Worm (Caenorhabditis elegans) whole organism, L4 larva: ENCODE results near the gene gpa-4.
A peak's percentile ranks its signal among the peaks of the same experiment; 100 is the strongest.

ENCODE experiments used
- D1046.2 ChIP-seq: fragments of 200-800 bp; sonication (Bioruptor generic); IDR thresholded peaks from 2 replicates; pipeline ENCODE4 v1.3.6; 2022; ENCODE audit warnings: missing genetic modification characterization, missing compliant biosample characterization
- F44E2.7 ChIP-seq: fragments of 200-800 bp; sonication (Bioruptor generic); IDR thresholded peaks from 2 replicates; pipeline ENCODE4 v2.1.2; 2022; ENCODE audit warnings: missing genetic modification characterization, missing compliant biosample characterization
- R02D3.7 ChIP-seq: fragments of 150-350 bp; sonication (generic microtip); optimal IDR thresholded peaks from 3 replicates; lab custom pipeline; 2014; ENCODE audit warnings: missing biosample characterization, missing genetic modification characterization
- T20F7.1 ChIP-seq: fragments of 200-800 bp; sonication (Bioruptor generic); optimal IDR thresholded peaks from 2 replicates; lab custom pipeline; 2018; ENCODE audit warnings: mild to moderate bottlenecking, missing genetic modification characterization, missing compliant biosample characterization
- Y48G9A.11 ChIP-seq: fragments of 200-800 bp; sonication (Bioruptor generic); IDR thresholded peaks from 2 replicates; pipeline ENCODE4 v1.3.6; 2022; ENCODE audit warnings: missing genetic modification reagents, missing genetic modification characterization, missing compliant biosample characterization
- ZK337.2 ChIP-seq: fragments of 200-800 bp; sonication (Bioruptor generic); IDR thresholded peaks from 2 replicates; pipeline ENCODE4 v1.3.6; 2022; ENCODE audit warnings: missing genetic modification reagents, missing genetic modification characterization, missing compliant biosample characterization
- aha-1 ChIP-seq: fragments of 150-350 bp; peaks from one replicate; lab custom pipeline; 2014; ENCODE audit warnings: missing biosample characterization, missing genetic modification characterization
- ama-1 ChIP-seq: fragments of 150-350 bp; optimal IDR thresholded peaks from 2 replicates; lab custom pipeline; 2014; ENCODE audit warnings: inconsistent platforms, mixed read lengths
- ceh-20 ChIP-seq: fragments of 200-800 bp; sonication (Bioruptor generic); IDR thresholded peaks from 2 replicates; pipeline ENCODE4 v1.3.6; 2022; ENCODE audit warnings: missing genetic modification reagents, missing genetic modification characterization, missing compliant biosample characterization
- ceh-62 ChIP-seq: sonication (generic microtip); optimal IDR thresholded peaks from 2 replicates; lab custom pipeline; 2017; ENCODE audit warnings: missing biosample characterization, missing genetic modification characterization
- ceh-82 ChIP-seq: sonication (generic microtip); optimal IDR thresholded peaks from 2 replicates; lab custom pipeline; 2017; ENCODE audit warnings: missing biosample characterization, missing genetic modification characterization
- daf-12 ChIP-seq: fragments of 150-350 bp; optimal IDR thresholded peaks from 2 replicates; lab custom pipeline; 2014; ENCODE audit warnings: missing biosample characterization, missing genetic modification reagents, missing genetic modification characterization
- daf-16 ChIP-seq, 3 experiments: sonication (generic microtip); optimal IDR thresholded peaks; 2 replicates each; lab custom pipeline; 2016 to 2017; ENCODE audit warnings: missing genetic modification characterization in 3 of 3, missing genetic modification reagents in 3 of 3, mild to moderate bottlenecking in 2 of 3, missing compliant biosample characterization in 2 of 3, missing biosample characterization in 1 of 3, moderate library complexity in 1 of 3
- dmd-6 ChIP-seq: fragments of 200-800 bp; sonication (Bioruptor generic); IDR thresholded peaks from 2 replicates; pipeline ENCODE4 v1.3.6; 2022; ENCODE audit warnings: missing genetic modification reagents, missing genetic modification characterization, missing compliant biosample characterization
- dmd-8 ChIP-seq: fragments of 200-800 bp; sonication (Bioruptor generic); IDR thresholded peaks from 2 replicates; pipeline ENCODE4 v1.3.6; 2022; ENCODE audit warnings: missing genetic modification characterization, missing compliant biosample characterization
- dpl-1 ChIP-seq: fragments of 150-350 bp; optimal IDR thresholded peaks from 2 replicates; lab custom pipeline; 2014; ENCODE audit warnings: missing biosample characterization, missing genetic modification reagents, missing genetic modification characterization
- duxl-1 ChIP-seq: sonication (generic microtip); optimal IDR thresholded peaks from 2 replicates; lab custom pipeline; 2016; ENCODE audit warnings: mild to moderate bottlenecking, missing genetic modification characterization, moderate library complexity, missing compliant biosample characterization; ENCODE audit not compliant: poor library complexity
- egl-43 ChIP-seq: fragments of 200-800 bp; sonication (Bioruptor generic); IDR thresholded peaks from 2 replicates; pipeline ENCODE4 v1.3.6; 2022; ENCODE audit warnings: missing genetic modification reagents, missing genetic modification characterization, missing compliant biosample characterization
- fkh-10 ChIP-seq: fragments of 150-350 bp; optimal IDR thresholded peaks from 2 replicates; lab custom pipeline; 2014; ENCODE audit warnings: missing biosample characterization, missing genetic modification reagents, missing genetic modification characterization
- gei-8 ChIP-seq: fragments of 200-800 bp; sonication (Bioruptor generic); optimal IDR thresholded peaks from 2 replicates; lab custom pipeline; 2018; ENCODE audit warnings: mild to moderate bottlenecking, missing genetic modification characterization, missing compliant biosample characterization
- hif-1 ChIP-seq, 2 experiments: sonication (generic microtip); optimal IDR thresholded peaks; 2 replicates each; lab custom pipeline; 2016 to 2017; ENCODE audit warnings: missing compliant biosample characterization in 2 of 2, missing genetic modification characterization in 2 of 2, missing genetic modification reagents in 2 of 2, missing genotype in 2 of 2, mild to moderate bottlenecking in 1 of 2
- hlh-11 ChIP-seq: fragments of 200-800 bp; sonication (Bioruptor generic); optimal IDR thresholded peaks from 2 replicates; lab custom pipeline; 2018; ENCODE audit warnings: mild to moderate bottlenecking, missing genetic modification characterization, missing compliant biosample characterization
- hlh-30 ChIP-seq: sonication (generic microtip); optimal IDR thresholded peaks from 2 replicates; lab custom pipeline; 2017; ENCODE audit warnings: antibody characterized with exemption, mild to moderate bottlenecking, missing genetic modification characterization, missing compliant biosample characterization; ENCODE audit not compliant: insufficient read depth
- hmg-1.1 ChIP-seq: fragments of 200-800 bp; sonication (Bioruptor generic); IDR thresholded peaks from 2 replicates; pipeline ENCODE4 v1.3.6; 2022; ENCODE audit warnings: missing genetic modification reagents, missing genetic modification characterization, missing compliant biosample characterization
- jun-1 ChIP-seq: fragments of 150-350 bp; optimal IDR thresholded peaks from 2 replicates; lab custom pipeline; 2014; ENCODE audit warnings: missing biosample characterization, missing genetic modification reagents, missing genetic modification characterization
- lin-15B ChIP-seq: fragments of 150-350 bp; sonication (generic microtip); optimal IDR thresholded peaks from 3 replicates; lab custom pipeline; 2014; ENCODE audit warnings: missing biosample characterization, missing genetic modification characterization
- lin-38 ChIP-seq: fragments of 200-800 bp; sonication (Bioruptor generic); IDR thresholded peaks from 2 replicates; pipeline ENCODE4 v1.3.6; 2022; ENCODE audit warnings: missing genetic modification reagents, missing genetic modification characterization, missing compliant biosample characterization
- lsy-2 ChIP-seq, 2 experiments: fragments of 150-350 bp in 1 of 2; sonication (generic microtip) in 1 of 2; optimal IDR thresholded peaks; 2 replicates each; lab custom pipeline; 2014 to 2017; ENCODE audit warnings: missing biosample characterization in 2 of 2, missing genetic modification characterization in 2 of 2
- madf-5 ChIP-seq, 2 experiments: fragments of 200-800 bp; sonication (Bioruptor generic); IDR thresholded peaks; 2 replicates each; pipeline ENCODE4 v1.3.6; 2022; ENCODE audit warnings: missing compliant biosample characterization in 2 of 2, missing genetic modification characterization in 2 of 2
- madf-9 ChIP-seq: fragments of 200-800 bp; sonication (Bioruptor generic); conservative IDR thresholded peaks from 2 replicates; pipeline ENCODE4 v1.3.6; 2022; ENCODE audit warnings: missing genetic modification reagents, missing genetic modification characterization, missing compliant biosample characterization
- mep-1 ChIP-seq: fragments of 150-350 bp; sonication (generic microtip); optimal IDR thresholded peaks from 3 replicates; lab custom pipeline; 2014; ENCODE audit warnings: missing biosample characterization, missing genetic modification characterization
- mes-2 ChIP-seq: sonication (generic microtip); optimal IDR thresholded peaks from 2 replicates; lab custom pipeline; 2016; ENCODE audit warnings: missing genotype, mild to moderate bottlenecking, missing genetic modification characterization, missing compliant biosample characterization; ENCODE audit not compliant: poor library complexity, severe bottlenecking
- mxl-2 ChIP-seq: fragments of 200-800 bp; sonication (Bioruptor generic); conservative IDR thresholded peaks from 2 replicates; pipeline ENCODE4 v1.3.6; 2022; ENCODE audit warnings: missing genetic modification reagents, missing genetic modification characterization, missing compliant biosample characterization
- nhr-102 ChIP-seq: sonication (generic microtip); optimal IDR thresholded peaks from 2 replicates; lab custom pipeline; 2016; ENCODE audit warnings: mild to moderate bottlenecking, missing genetic modification characterization, moderate library complexity, missing compliant biosample characterization
- nhr-11 ChIP-seq: fragments of 150-350 bp; optimal IDR thresholded peaks from 2 replicates; lab custom pipeline; 2014; ENCODE audit warnings: missing biosample characterization, missing genetic modification characterization
- nhr-111 ChIP-seq: fragments of 200-800 bp; sonication (Bioruptor generic); optimal IDR thresholded peaks from 2 replicates; lab custom pipeline; 2018; ENCODE audit warnings: mild to moderate bottlenecking, missing genetic modification characterization, missing compliant biosample characterization
- nhr-25 ChIP-seq: sonication (generic microtip); optimal IDR thresholded peaks from 2 replicates; lab custom pipeline; 2017; ENCODE audit warnings: missing genetic modification characterization, mild to moderate bottlenecking, missing compliant biosample characterization, antibody characterized with exemption, moderate library complexity, borderline replicate concordance; ENCODE audit not compliant: insufficient read depth
- nhr-42 ChIP-seq: fragments of 200-800 bp; sonication (Bioruptor generic); IDR thresholded peaks from 2 replicates; pipeline ENCODE4 v1.3.6; 2022; ENCODE audit warnings: missing genetic modification characterization, missing compliant biosample characterization
- nhr-48 ChIP-seq: sonication (generic microtip); optimal IDR thresholded peaks from 2 replicates; lab custom pipeline; 2016; ENCODE audit warnings: mild to moderate bottlenecking, missing genetic modification characterization, missing compliant biosample characterization
- nhr-6 ChIP-seq: fragments of 150-350 bp; optimal IDR thresholded peaks from 2 replicates; lab custom pipeline; 2014; ENCODE audit warnings: missing biosample characterization, missing genetic modification characterization
- nhr-77 ChIP-seq: fragments of 150-350 bp; optimal IDR thresholded peaks from 2 replicates; lab custom pipeline; 2014; ENCODE audit warnings: missing biosample characterization, missing genetic modification characterization
- pqm-1 ChIP-seq: sonication (generic microtip); optimal IDR thresholded peaks from 2 replicates; lab custom pipeline; 2017; ENCODE audit warnings: missing biosample characterization, missing genetic modification characterization
- saeg-2 ChIP-seq: fragments of 200-800 bp; sonication (Bioruptor generic); IDR thresholded peaks from 2 replicates; pipeline ENCODE4 v1.3.6; 2022; ENCODE audit warnings: missing genetic modification reagents, missing genetic modification characterization, missing compliant biosample characterization
- snpc-1.2 ChIP-seq: fragments of 200-800 bp; sonication (Bioruptor generic); IDR thresholded peaks from 2 replicates; pipeline ENCODE4 v1.3.6; 2022; ENCODE audit warnings: missing genetic modification reagents, missing genetic modification characterization, missing compliant biosample characterization
- spr-3 ChIP-seq: fragments of 200-800 bp; sonication (Bioruptor generic); optimal IDR thresholded peaks from 2 replicates; lab custom pipeline; 2018; ENCODE audit warnings: mild to moderate bottlenecking, missing genetic modification characterization, missing compliant biosample characterization
- unc-62 ChIP-seq, 3 experiments: fragments of 150-350 bp in 1 of 3; sonication (generic microtip); optimal IDR thresholded peaks in 2 of 3; peaks in 1 of 3; 1 replicate in 1 of 3; 2 replicates in 2 of 3; lab custom pipeline; 2014 to 2017; ENCODE audit warnings: missing biosample characterization in 3 of 3, missing genetic modification characterization in 3 of 3, missing genetic modification reagents in 3 of 3, missing genotype in 1 of 3
- zag-1 ChIP-seq: fragments of 150-350 bp; optimal IDR thresholded peaks from 2 replicates; lab custom pipeline; 2014; ENCODE audit warnings: missing biosample characterization, missing genetic modification characterization
- zip-11 ChIP-seq: fragments of 200-800 bp; sonication (Bioruptor generic); IDR thresholded peaks from 2 replicates; pipeline ENCODE4 v1.3.6; 2022; ENCODE audit warnings: missing genetic modification characterization, missing compliant biosample characterization
- ztf-11 ChIP-seq: fragments of 150-350 bp; optimal IDR thresholded peaks from 2 replicates; lab custom pipeline; 2014; ENCODE audit warnings: missing biosample characterization, missing genetic modification characterization
- ztf-7 ChIP-seq: fragments of 150-350 bp; optimal IDR thresholded peaks from 2 replicates; lab custom pipeline; 2014; ENCODE audit warnings: missing biosample characterization, missing genetic modification characterization

The gpa-4 gene

DNA sequence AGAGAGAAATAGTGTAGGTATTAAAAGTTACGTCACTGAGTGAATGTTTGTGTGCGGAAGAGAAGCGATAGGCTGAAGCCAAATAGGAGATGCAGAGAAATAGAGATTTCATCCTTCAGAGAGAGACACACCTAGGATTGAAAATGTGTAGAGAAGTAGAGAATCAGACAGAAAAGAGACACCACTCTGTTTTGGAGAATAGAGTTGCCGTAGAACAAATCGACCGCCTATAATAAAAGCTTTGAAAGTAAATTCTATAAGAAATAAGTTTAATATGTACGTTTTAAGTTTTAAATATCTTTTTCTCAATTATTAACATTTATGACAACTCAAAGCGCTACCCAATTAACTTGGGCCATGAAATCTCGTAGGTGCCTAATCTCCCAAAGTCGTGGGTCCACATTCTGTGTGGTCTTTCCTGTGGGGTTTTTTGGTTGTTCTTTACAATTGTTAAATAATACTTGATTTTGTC lies 9.0 kb downstream of the gpa-4 start, which contains the start of gene T07A9.12 (continued):
- TF ChIP-seq lsy-2 (tag; optimal IDR thresholded peaks at IDR 0.05; lab: Kevin White, UChicago) = peak; percentile 37 to 79
- peak in 1 of 2 experiments; percentile 78 for TF ChIP-seq hif-1 (tag; optimal IDR thresholded peaks at IDR 0.05; lab: Kevin White, UChicago)
- TF ChIP-seq ZK337.2 = no peak
- TF ChIP-seq spr-3 (GFP tag; lab: Kevin White, UChicago) = no peak
- peak; percentile 28 for TF ChIP-seq nhr-77 (tag; lab: Kevin White, UChicago)
- TF ChIP-seq duxl-1 (tag; lab: Kevin White, UChicago) = peak; percentile 55
- TF ChIP-seq mep-1 (tag; lab: Kevin White, UChicago) = peak; percentile 83
- no peak for TF ChIP-seq snpc-1.2
- no peak for TF ChIP-seq aha-1
- TF ChIP-seq nhr-48 (tag; lab: Kevin White, UChicago) = peak; percentile 43
- TF ChIP-seq R02D3.7 (tag; lab: Kevin White, UChicago) = no peak
- TF ChIP-seq dmd-8 (GFP tag; lab: Robert Waterston, UW) = no peak
- peak; percentile 68 for TF ChIP-seq dpl-1 (GFP tag; lab: Kevin White, UChicago)
- no peak for TF ChIP-seq Y48G9A.11
- TF ChIP-seq mes-2 (tag; lab: Kevin White, UChicago) = peak; percentile 87
- no peak for TF ChIP-seq zip-11
- no peak for TF ChIP-seq madf-5 (GFP tag; IDR thresholded peaks at IDR 0.05; lab: Robert Waterston, UW)
- TF ChIP-seq hlh-11 (tag; lab: Kevin White, UChicago) = peak; percentile 80
- TF ChIP-seq nhr-102 (tag; lab: Kevin White, UChicago) = peak; percentile 4
- no peak for TF ChIP-seq ztf-11 (tag; lab: Kevin White, UChicago)
- TF ChIP-seq saeg-2 (GFP tag; lab: Robert Waterston, UW) = no peak
- no peak for TF ChIP-seq ceh-62
- peak; percentile 73 for TF ChIP-seq nhr-11 (tag; lab: Kevin White, UChicago)
- TF ChIP-seq lin-15B = no peak
- TF ChIP-seq gei-8 (GFP tag; lab: Kevin White, UChicago) = no peak
- peak; percentile 47 for TF ChIP-seq hlh-30 (tag; lab: Kevin White, UChicago)
- no peak for TF ChIP-seq ceh-20
- TF ChIP-seq ceh-82 = no peak
- TF ChIP-seq mxl-2 (GFP tag; lab: Robert Waterston, UW) = no peak
- peak; percentile 42 for TF ChIP-seq pqm-1 (tag; lab: Kevin White, UChicago)
- TF ChIP-seq unc-62 (GFP tag; optimal IDR thresholded peaks at IDR 0.05 in 1 of 2; lab: Kevin White, UChicago) = peak in 1 of 2 experiments; percentile 9
- TF ChIP-seq unc-62 (tag; optimal IDR thresholded peaks at IDR 0.05; lab: Kevin White, UChicago) = no peak
- no peak for TF ChIP-seq jun-1 (tag; lab: Kevin White, UChicago)
- TF ChIP-seq T20F7.1 = peak; percentile 47
- TF ChIP-seq D1046.2 (GFP tag; lab: Robert Waterston, UW) = no peak
- peak; percentile 85 for TF ChIP-seq hmg-1.1
- peak; percentile 58 for TF ChIP-seq fkh-10
- TF ChIP-seq daf-16 (GFP tag; optimal IDR thresholded peaks at IDR 0.05; lab: Kevin White, UChicago) = no peak
- peak; percentile 42 for TF ChIP-seq daf-16 (tag; optimal IDR thresholded peaks at IDR 0.05; lab: Kevin White, UChicago)
- peak; percentile 66 for TF ChIP-seq nhr-6 (tag; lab: Kevin White, UChicago)
- no peak for TF ChIP-seq nhr-111 (GFP tag; lab: Kevin White, UChicago)
- no peak for TF ChIP-seq zag-1 (tag; lab: Kevin White, UChicago)
- TF ChIP-seq ama-1 = no peak
- no peak for TF ChIP-seq madf-9 (GFP tag; lab: Robert Waterston, UW)
- peak; percentile 63 for TF ChIP-seq ztf-7 (tag; lab: Kevin White, UChicago)
- no peak for TF ChIP-seq egl-43 (GFP tag; lab: Robert Waterston, UW)
- TF ChIP-seq dmd-6 (GFP tag; lab: Robert Waterston, UW) = peak; percentile 59
- TF ChIP-seq nhr-25 (tag; lab: Kevin White, UChicago) = no peak
- TF ChIP-seq daf-12 (tag; lab: Kevin White, UChicago) = no peak
- no peak for TF ChIP-seq F44E2.7
- no peak for TF ChIP-seq nhr-42
- peak; percentile 57 for TF ChIP-seq lin-38 (GFP tag; lab: Robert Waterston, UW)
